Worm (Caenorhabditis elegans) whole organism, late embryonic: ENCODE data around the gene rpn-6.2.

ENCODE experiments used
- ceh-34 ChIP-seq: sonication (generic microtip); optimal IDR thresholded peaks from 2 replicates; lab custom pipeline; 2016; ENCODE audit warnings: mild to moderate bottlenecking, missing genetic modification characterization, missing compliant biosample characterization
- ceh-48 ChIP-seq: sonication (generic microtip); optimal IDR thresholded peaks from 2 replicates; lab custom pipeline; 2016; ENCODE audit warnings: missing genetic modification characterization, inconsistent platforms, missing compliant biosample characterization
- ets-4 ChIP-seq: sonication (generic microtip); optimal IDR thresholded peaks from 2 replicates; lab custom pipeline; 2016; ENCODE audit warnings: missing genetic modification characterization, missing compliant biosample characterization
- nfya-1 ChIP-seq: sonication (generic microtip); optimal IDR thresholded peaks from 2 replicates; lab custom pipeline; 2017; ENCODE audit warnings: missing genetic modification characterization, mild to moderate bottlenecking, missing compliant biosample characterization, antibody characterized with exemption, moderate library complexity
- sox-4 ChIP-seq: sonication (generic microtip); optimal IDR thresholded peaks from 2 replicates; lab custom pipeline; 2017; ENCODE audit warnings: mild to moderate bottlenecking, missing genetic modification characterization, inconsistent platforms, missing compliant biosample characterization

DNA sequence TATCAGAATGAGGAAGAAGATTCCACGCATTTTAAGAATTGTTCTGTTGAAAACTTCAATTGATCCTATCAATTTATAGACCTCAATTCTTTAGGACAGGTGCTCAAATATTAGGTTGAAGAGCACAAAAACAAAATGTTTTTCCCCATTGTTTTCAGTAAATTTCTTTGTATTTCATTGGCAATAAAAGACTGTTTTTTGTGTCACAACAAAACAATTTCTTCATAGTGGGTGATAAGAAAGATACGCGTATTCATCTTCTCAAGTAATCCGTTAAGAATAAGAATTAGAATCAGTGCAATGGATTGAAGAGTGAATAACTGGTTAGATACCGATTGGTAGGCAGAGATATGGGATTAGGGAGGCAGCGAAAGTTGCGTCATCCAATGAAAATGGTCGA, 41.1 kb downstream of the rpn-6.2 start, which contains the start of gene ZK643.6:
- TF ChIP-seq ets-4 (no peak), ceh-34 (no peak), ceh-48 (tag; lab: Kevin White, UChicago) (no peak), nfya-1 (no peak), sox-4 (tag; lab: Kevin White, UChicago) (no peak)
